Worm (Caenorhabditis elegans) whole organism, L4 larva: ENCODE data around the gene F41F3.3.

Experiments used
- D1046.2 ChIP-seq: fragments of 200-800 bp; sonication (Bioruptor generic); IDR thresholded peaks from 2 replicates; pipeline ENCODE4 v1.3.6; 2022; ENCODE audit warnings: missing genetic modification characterization, missing compliant biosample characterization
- F26F4.8 ChIP-seq: fragments of 200-800 bp; sonication (Bioruptor generic); conservative IDR thresholded peaks from 2 replicates; pipeline ENCODE4 v1.3.6; 2022; ENCODE audit warnings: missing genetic modification characterization, missing compliant biosample characterization
- F37D6.2 ChIP-seq: sonication (generic microtip); optimal IDR thresholded peaks from 2 replicates; lab custom pipeline; 2016; ENCODE audit warnings: mild to moderate bottlenecking, missing genetic modification characterization, missing compliant biosample characterization
- F44E2.7 ChIP-seq: fragments of 200-800 bp; sonication (Bioruptor generic); IDR thresholded peaks from 2 replicates; pipeline ENCODE4 v2.1.2; 2022; ENCODE audit warnings: missing genetic modification characterization, missing compliant biosample characterization
- R02D3.7 ChIP-seq: fragments of 150-350 bp; sonication (generic microtip); optimal IDR thresholded peaks from 3 replicates; lab custom pipeline; 2014; ENCODE audit warnings: missing biosample characterization, missing genetic modification characterization
- Y105C5A.15 ChIP-seq: fragments of 200-800 bp; sonication (Bioruptor generic); IDR thresholded peaks from 2 replicates; pipeline ENCODE4 v1.3.6; 2022; ENCODE audit warnings: missing genetic modification characterization, missing compliant biosample characterization
- aha-1 ChIP-seq: fragments of 150-350 bp; peaks from one replicate; lab custom pipeline; 2014; ENCODE audit warnings: missing biosample characterization, missing genetic modification characterization
- ama-1 ChIP-seq: fragments of 150-350 bp; optimal IDR thresholded peaks from 2 replicates; lab custom pipeline; 2014; ENCODE audit warnings: inconsistent platforms, mixed read lengths
- arid-1 ChIP-seq: fragments of 200-800 bp; sonication (Bioruptor generic); conservative IDR thresholded peaks from 2 replicates; pipeline ENCODE4 v1.3.6; 2022; ENCODE audit warnings: missing genetic modification reagents, missing genetic modification characterization, missing compliant biosample characterization
- attf-4 ChIP-seq: sonication (generic microtip); optimal IDR thresholded peaks from 3 replicates; lab custom pipeline; 2017; ENCODE audit warnings: missing biosample characterization, missing genetic modification characterization
- ceh-20 ChIP-seq: fragments of 200-800 bp; sonication (Bioruptor generic); IDR thresholded peaks from 2 replicates; pipeline ENCODE4 v1.3.6; 2022; ENCODE audit warnings: missing genetic modification reagents, missing genetic modification characterization, missing compliant biosample characterization
- ceh-44 ChIP-seq: fragments of 200-800 bp; sonication (Bioruptor generic); IDR thresholded peaks from 2 replicates; pipeline ENCODE4 v1.3.6; 2022; ENCODE audit warnings: missing genetic modification reagents, missing genetic modification characterization, missing compliant biosample characterization
- daf-16 ChIP-seq, 3 experiments: sonication (generic microtip); optimal IDR thresholded peaks; 2 replicates each; lab custom pipeline; 2016 to 2017; ENCODE audit warnings: missing genetic modification characterization in 3 of 3, missing genetic modification reagents in 3 of 3, mild to moderate bottlenecking in 2 of 3, missing compliant biosample characterization in 2 of 3, missing biosample characterization in 1 of 3, moderate library complexity in 1 of 3
- dmd-8 ChIP-seq: fragments of 200-800 bp; sonication (Bioruptor generic); IDR thresholded peaks from 2 replicates; pipeline ENCODE4 v1.3.6; 2022; ENCODE audit warnings: missing genetic modification characterization, missing compliant biosample characterization
- duxl-1 ChIP-seq: sonication (generic microtip); optimal IDR thresholded peaks from 2 replicates; lab custom pipeline; 2016; ENCODE audit warnings: mild to moderate bottlenecking, missing genetic modification characterization, moderate library complexity, missing compliant biosample characterization; ENCODE audit not compliant: poor library complexity
- egl-43 ChIP-seq: fragments of 200-800 bp; sonication (Bioruptor generic); IDR thresholded peaks from 2 replicates; pipeline ENCODE4 v1.3.6; 2022; ENCODE audit warnings: missing genetic modification reagents, missing genetic modification characterization, missing compliant biosample characterization
- hlh-30 ChIP-seq: sonication (generic microtip); optimal IDR thresholded peaks from 2 replicates; lab custom pipeline; 2017; ENCODE audit warnings: antibody characterized with exemption, mild to moderate bottlenecking, missing genetic modification characterization, missing compliant biosample characterization; ENCODE audit not compliant: insufficient read depth
- lim-7 ChIP-seq: fragments of 200-800 bp; sonication (Bioruptor generic); IDR thresholded peaks from 2 replicates; pipeline ENCODE4 v1.3.6; 2022; ENCODE audit warnings: missing genetic modification characterization, missing compliant biosample characterization
- lin-38 ChIP-seq: fragments of 200-800 bp; sonication (Bioruptor generic); IDR thresholded peaks from 2 replicates; pipeline ENCODE4 v1.3.6; 2022; ENCODE audit warnings: missing genetic modification reagents, missing genetic modification characterization, missing compliant biosample characterization
- lir-3 ChIP-seq: sonication (generic microtip); optimal IDR thresholded peaks from 2 replicates; lab custom pipeline; 2016; ENCODE audit warnings: mild to moderate bottlenecking, missing genetic modification characterization, missing compliant biosample characterization
- madf-9 ChIP-seq: fragments of 200-800 bp; sonication (Bioruptor generic); conservative IDR thresholded peaks from 2 replicates; pipeline ENCODE4 v1.3.6; 2022; ENCODE audit warnings: missing genetic modification reagents, missing genetic modification characterization, missing compliant biosample characterization
- mep-1 ChIP-seq: fragments of 150-350 bp; sonication (generic microtip); optimal IDR thresholded peaks from 3 replicates; lab custom pipeline; 2014; ENCODE audit warnings: missing biosample characterization, missing genetic modification characterization
- mxl-2 ChIP-seq: fragments of 200-800 bp; sonication (Bioruptor generic); conservative IDR thresholded peaks from 2 replicates; pipeline ENCODE4 v1.3.6; 2022; ENCODE audit warnings: missing genetic modification reagents, missing genetic modification characterization, missing compliant biosample characterization
- nhr-11 ChIP-seq: fragments of 150-350 bp; optimal IDR thresholded peaks from 2 replicates; lab custom pipeline; 2014; ENCODE audit warnings: missing biosample characterization, missing genetic modification characterization
- nhr-28 ChIP-seq: fragments of 150-350 bp; optimal IDR thresholded peaks from 2 replicates; lab custom pipeline; 2014; ENCODE audit warnings: missing biosample characterization, missing genetic modification characterization
- nhr-48 ChIP-seq: sonication (generic microtip); optimal IDR thresholded peaks from 2 replicates; lab custom pipeline; 2016; ENCODE audit warnings: mild to moderate bottlenecking, missing genetic modification characterization, missing compliant biosample characterization
- nhr-6 ChIP-seq: fragments of 150-350 bp; optimal IDR thresholded peaks from 2 replicates; lab custom pipeline; 2014; ENCODE audit warnings: missing biosample characterization, missing genetic modification characterization
- nhr-77 ChIP-seq: fragments of 150-350 bp; optimal IDR thresholded peaks from 2 replicates; lab custom pipeline; 2014; ENCODE audit warnings: missing biosample characterization, missing genetic modification characterization
- rbr-2 ChIP-seq: sonication (generic microtip); optimal IDR thresholded peaks from 2 replicates; lab custom pipeline; 2016; ENCODE audit warnings: missing genotype, missing genetic modification characterization, missing compliant biosample characterization
- sdz-12 ChIP-seq: fragments of 200-800 bp; sonication (Bioruptor generic); optimal IDR thresholded peaks from 2 replicates; lab custom pipeline; 2018; ENCODE audit warnings: mild to moderate bottlenecking, missing genetic modification characterization, missing compliant biosample characterization
- set-16 ChIP-seq: fragments of 200-800 bp; sonication (Bioruptor generic); IDR thresholded peaks from 2 replicates; pipeline ENCODE4 v1.3.6; 2022; ENCODE audit warnings: missing genetic modification reagents, missing genetic modification characterization, missing compliant biosample characterization
- snpc-4 ChIP-seq: fragments of 150-350 bp; optimal IDR thresholded peaks from 2 replicates; lab custom pipeline; 2014; ENCODE audit warnings: missing biosample characterization, missing genetic modification characterization
- spr-1 ChIP-seq: sonication (generic microtip); optimal IDR thresholded peaks from 2 replicates; lab custom pipeline; 2016; ENCODE audit warnings: mild to moderate bottlenecking, missing genetic modification characterization, missing compliant biosample characterization
- spr-3 ChIP-seq: fragments of 200-800 bp; sonication (Bioruptor generic); optimal IDR thresholded peaks from 2 replicates; lab custom pipeline; 2018; ENCODE audit warnings: mild to moderate bottlenecking, missing genetic modification characterization, missing compliant biosample characterization
- unc-39 ChIP-seq: sonication (generic microtip); optimal IDR thresholded peaks from 2 replicates; lab custom pipeline; 2017; ENCODE audit warnings: missing biosample characterization, missing genetic modification characterization
- zag-1 ChIP-seq: fragments of 150-350 bp; optimal IDR thresholded peaks from 2 replicates; lab custom pipeline; 2014; ENCODE audit warnings: missing biosample characterization, missing genetic modification characterization
- zip-11 ChIP-seq: fragments of 200-800 bp; sonication (Bioruptor generic); IDR thresholded peaks from 2 replicates; pipeline ENCODE4 v1.3.6; 2022; ENCODE audit warnings: missing genetic modification characterization, missing compliant biosample characterization
- zip-2 ChIP-seq: fragments of 150-350 bp; optimal IDR thresholded peaks from 2 replicates; lab custom pipeline; 2014; ENCODE audit warnings: missing biosample characterization, missing genetic modification characterization

Gene F41F3.3

DNA sequence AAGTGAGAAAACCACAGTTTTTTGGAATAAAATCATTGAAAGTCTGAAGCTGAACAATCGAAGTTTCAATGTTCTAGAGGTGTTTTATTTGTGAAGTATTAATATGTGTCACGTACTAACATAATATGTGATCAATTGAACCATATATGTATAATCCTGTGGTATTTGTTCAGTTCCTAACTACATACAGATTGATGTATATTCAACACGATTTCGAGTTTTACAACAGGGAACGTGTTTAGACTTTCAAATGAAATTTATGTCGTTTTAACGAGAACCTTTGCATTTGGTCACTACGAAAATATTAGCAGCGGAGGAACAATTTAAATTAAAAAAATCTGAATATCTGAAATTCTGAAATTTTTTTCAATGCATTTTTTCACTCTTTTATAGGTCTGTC is 26.5 kb upstream of the F41F3.3 start, which contains the start of gene K03B4.8:
TSS of gene K03B4.8 (minus strand) at position 101 of the 400 bp plus-strand sequence.
- TF ChIP-seq F37D6.2 (tag; lab: Kevin White, UChicago) = no peak
- TF ChIP-seq spr-1 = no peak
- no peak for TF ChIP-seq F44E2.7 (GFP tag; lab: Robert Waterston, UW)
- TF ChIP-seq mep-1 (tag; lab: Kevin White, UChicago) = no peak
- no peak for TF ChIP-seq attf-4 (tag; lab: Kevin White, UChicago)
- TF ChIP-seq nhr-77 (tag; lab: Kevin White, UChicago) = no peak

DNA sequence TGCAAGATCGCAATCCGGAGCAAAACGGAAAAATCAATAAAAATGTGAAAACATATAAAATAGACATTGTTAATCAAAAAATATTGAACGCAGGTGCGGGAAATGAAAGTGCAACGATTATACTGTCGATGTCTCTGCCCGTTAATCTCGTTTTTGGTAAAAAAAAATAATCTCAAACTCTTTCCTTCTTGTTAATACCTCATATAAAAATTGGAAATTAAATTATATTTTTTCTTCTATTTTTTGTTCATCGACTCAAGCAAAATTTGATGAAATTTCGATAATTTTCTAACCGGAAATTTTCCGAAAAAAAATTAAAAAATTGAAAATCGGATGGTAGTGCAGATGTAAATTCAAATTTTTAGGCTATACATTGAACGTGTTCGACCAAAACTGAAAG is 24.4 kb upstream of the F41F3.3 start, which contains the start of gene K03B4.9:
TSS of gene K03B4.9 (minus strand) at position 101 of the 400 bp plus-strand sequence.
- no peak for TF ChIP-seq rbr-2 (tag; lab: Kevin White, UChicago)
- no peak for TF ChIP-seq sdz-12 (GFP tag; lab: Kevin White, UChicago)
- no peak for TF ChIP-seq lim-7 (GFP tag; lab: Robert Waterston, UW)
- no peak for TF ChIP-seq mxl-2 (GFP tag; lab: Robert Waterston, UW)
- TF ChIP-seq ceh-44 (GFP tag; lab: Robert Waterston, UW) = no peak
- TF ChIP-seq R02D3.7 (tag; lab: Kevin White, UChicago) = no peak
- no peak for TF ChIP-seq mep-1 (tag; lab: Kevin White, UChicago)
- no peak for TF ChIP-seq nhr-11
- TF ChIP-seq duxl-1 (tag; lab: Kevin White, UChicago) = no peak
- no peak for TF ChIP-seq set-16

DNA sequence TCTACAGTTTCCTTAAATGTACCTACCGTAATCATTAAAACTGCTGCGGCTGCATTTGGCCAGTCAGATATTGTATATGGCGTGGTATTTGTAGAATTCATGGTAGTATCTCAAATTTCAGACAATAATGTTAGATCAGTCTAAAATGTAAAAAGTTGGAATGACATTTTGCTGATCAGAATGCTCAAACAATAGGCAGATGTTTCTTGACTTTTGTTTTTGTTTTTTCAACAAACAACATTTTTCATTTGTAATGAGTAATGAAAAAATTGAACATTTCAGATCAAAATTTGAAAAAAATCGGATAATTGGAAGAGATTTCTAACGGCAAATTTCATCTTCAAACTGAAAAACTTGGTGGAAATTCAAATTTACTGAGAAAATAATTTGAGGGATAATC is 20.6 kb upstream of the F41F3.3 start, which contains the start of gene srx-77:
TSS of gene srx-77 (minus strand) at position 101 of the 400 bp plus-strand sequence.
- TF ChIP-seq zip-2 (tag; lab: Kevin White, UChicago) (no peak), unc-39 (no peak), ceh-20 (GFP tag; lab: Robert Waterston, UW) (no peak), lin-38 (no peak)

- TF ChIP-seq snpc-4 (tag; lab: Kevin White, UChicago) (no peak), set-16 (peak; percentile 80), dmd-8 (GFP tag; lab: Robert Waterston, UW) (peak; percentile 45; the same call in 1 of the 2 replicates)
These were observed 19.0 kb upstream of the F41F3.3 start for ce11 chrV:4667062-4667461.

DNA sequence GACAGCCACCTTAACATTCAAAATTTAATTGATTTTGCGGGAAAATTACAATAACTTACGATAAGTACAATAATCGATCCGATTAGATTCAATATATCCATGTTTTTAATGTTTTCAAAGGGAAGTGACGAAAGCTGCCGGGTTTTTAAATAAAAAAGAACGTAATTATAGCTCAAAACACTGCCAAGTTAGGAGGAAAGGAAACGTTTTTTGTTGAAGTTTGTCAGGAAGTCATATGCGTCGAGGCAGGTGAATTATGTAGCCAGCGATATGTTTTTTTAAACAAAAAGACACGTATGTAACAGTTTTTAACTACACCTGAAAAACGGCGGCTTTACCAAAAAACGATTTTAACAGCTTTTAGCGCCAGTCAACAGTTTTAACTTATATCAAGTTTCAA is 17.6 kb upstream of the F41F3.3 start, which contains the start of gene srx-73:
TSS of gene srx-73 (minus strand) at position 101 of the 400 bp plus-strand sequence.
- TF ChIP-seq nhr-48 (tag; lab: Kevin White, UChicago) (no peak), ceh-20 (GFP tag; lab: Robert Waterston, UW) (no peak), F44E2.7 (GFP tag; lab: Robert Waterston, UW) (no peak), aha-1 (no peak), madf-9 (GFP tag; lab: Robert Waterston, UW) (no peak)

ce11 chrV:4662400-4662799 is 14.4 kb upstream of the F41F3.3 start, which contains the start of gene srx-74:
TSS of gene srx-74 (minus strand) at chrV:4662500.
- TF ChIP-seq ama-1 (lab: Kevin White, UChicago) = no peak
- no peak for TF ChIP-seq arid-1 (GFP tag; lab: Robert Waterston, UW)

DNA sequence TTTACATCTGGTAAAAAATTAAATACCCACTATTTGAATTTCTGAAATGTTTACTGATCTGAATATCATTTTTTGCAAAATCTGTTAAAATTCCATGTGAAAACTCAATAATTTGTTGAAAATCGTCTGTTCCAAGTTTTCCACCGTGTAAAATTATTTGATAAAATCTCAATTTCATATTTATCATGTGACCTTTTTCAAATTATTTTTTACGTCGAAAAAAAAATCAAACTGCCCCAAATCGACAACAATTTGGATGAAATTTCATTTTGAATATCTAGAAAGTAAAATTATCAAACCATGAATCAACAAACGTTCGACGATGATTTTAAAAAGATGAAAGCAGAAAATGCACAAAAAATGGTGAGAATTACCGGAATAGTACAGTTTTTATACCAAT is 7.1 kb upstream of the F41F3.3 start, which contains the start of gene F41F3.9:
TSS of gene F41F3.9 (plus strand) at position 301 of the 400 bp plus-strand sequence.
- TF ChIP-seq zip-11 (GFP tag; lab: Robert Waterston, UW) = no peak
- TF ChIP-seq hlh-30 = no peak
- TF ChIP-seq nhr-28 (tag; lab: Kevin White, UChicago) = no peak
- TF ChIP-seq egl-43 (GFP tag; lab: Robert Waterston, UW) = no peak
- no peak for TF ChIP-seq lir-3 (tag; lab: Kevin White, UChicago)
- no peak for TF ChIP-seq F26F4.8 (GFP tag; lab: Robert Waterston, UW)
- TF ChIP-seq nhr-6 (tag; lab: Kevin White, UChicago) = no peak
- no peak for TF ChIP-seq Y105C5A.15 (GFP tag; lab: Robert Waterston, UW)
- TF ChIP-seq spr-1 = no peak
- no peak for TF ChIP-seq zag-1 (tag; lab: Kevin White, UChicago)
- TF ChIP-seq set-16 = no peak
- no peak for TF ChIP-seq daf-16 (GFP tag; optimal IDR thresholded peaks at IDR 0.05; lab: Kevin White, UChicago)
- TF ChIP-seq daf-16 (tag; optimal IDR thresholded peaks at IDR 0.05; lab: Kevin White, UChicago) = no peak
- no peak for TF ChIP-seq ama-1 (lab: Kevin White, UChicago)
- TF ChIP-seq attf-4 (tag; lab: Kevin White, UChicago) = no peak
- TF ChIP-seq D1046.2 (GFP tag; lab: Robert Waterston, UW) = no peak
- no peak for TF ChIP-seq spr-3 (GFP tag; lab: Kevin White, UChicago)
